Fruit fly (Drosophila melanogaster) whole organism, embryonic: ENCODE data around the gene fusl.
A peak's percentile ranks its signal among the peaks of the same experiment; 100 is the strongest.

ENCODE experiments used
- Asciz ChIP-seq: fragments of 200-800 bp; sonication (Bioruptor generic); optimal IDR thresholded peaks from 2 replicates; lab custom pipeline; 2017; ENCODE audit warnings: missing biosample characterization, mild to moderate bottlenecking, missing genetic modification characterization, missing genetic modification reagents
- CG11504 ChIP-seq: fragments of 200-800 bp; sonication (Bioruptor generic); optimal IDR thresholded peaks from 3 replicates; lab custom pipeline; 2019; ENCODE audit warnings: missing biosample characterization, mild to moderate bottlenecking, missing genetic modification characterization, moderate library complexity
- CG11695 ChIP-seq: fragments of 200-800 bp; sonication (Bioruptor generic); IDR thresholded peaks from 3 replicates; pipeline ENCODE4 v1.3.6; 2022; ENCODE audit warnings: missing biosample characterization, missing genetic modification characterization
- CG11696 ChIP-seq: fragments of 200-800 bp; sonication (Bioruptor generic); IDR thresholded peaks from 2 replicates; pipeline ENCODE4 v1.3.6; 2022; ENCODE audit warnings: missing biosample characterization, missing genetic modification characterization
- CG14441 ChIP-seq: fragments of 200-800 bp; sonication (Bioruptor generic); IDR thresholded peaks from 2 replicates; pipeline ENCODE4 v1.3.6; 2022; ENCODE audit warnings: missing biosample characterization, missing genetic modification characterization
- CG31441 ChIP-seq: fragments of 200-800 bp; sonication (Bioruptor generic); IDR thresholded peaks from 2 replicates; pipeline ENCODE4 v1.3.6; 2022; ENCODE audit warnings: missing biosample characterization, missing genetic modification characterization
- CG3407 ChIP-seq: fragments of 200-800 bp; sonication (Bioruptor generic); optimal IDR thresholded peaks from 2 replicates; lab custom pipeline; 2018; ENCODE audit warnings: missing biosample characterization, mild to moderate bottlenecking, missing genetic modification characterization
- CG4404 ChIP-seq: fragments of 200-800 bp; sonication (Bioruptor generic); IDR thresholded peaks from 2 replicates; pipeline ENCODE4 v1.3.6; 2022; ENCODE audit warnings: missing biosample characterization, missing genetic modification characterization
- CG4707 ChIP-seq: fragments of 200-800 bp; sonication (Bioruptor generic); optimal IDR thresholded peaks from 2 replicates; lab custom pipeline; 2018; ENCODE audit warnings: missing biosample characterization, mild to moderate bottlenecking, missing genetic modification characterization, moderate library complexity
- CG6689 ChIP-seq: fragments of 200-800 bp; sonication (Bioruptor generic); IDR thresholded peaks from 2 replicates; pipeline ENCODE4 v1.3.6; 2022; ENCODE audit warnings: missing biosample characterization, missing genetic modification characterization
- CG9727 ChIP-seq: fragments of 200-800 bp; sonication (Bioruptor generic); optimal IDR thresholded peaks from 3 replicates; lab custom pipeline; 2017; ENCODE audit warnings: missing biosample characterization, mild to moderate bottlenecking, missing genetic modification characterization
- D ChIP-seq, 2 experiments: fragments of 200-800 bp in 1 of 2; fragments of >200 bp in 1 of 2; sonication (Bioruptor generic) in 1 of 2; optimal IDR thresholded peaks; 2 replicates in 1 of 2; 3 replicates in 1 of 2; lab custom pipeline; 2017; ENCODE audit warnings: mild to moderate bottlenecking in 1 of 2, missing biosample characterization in 1 of 2, missing genetic modification characterization in 1 of 2, missing genetic modification reagents in 1 of 2
- Drgx ChIP-seq: fragments of 200-800 bp; sonication (Bioruptor generic); IDR thresholded peaks from 2 replicates; pipeline ENCODE4 v1.3.6; 2022; ENCODE audit warnings: missing biosample characterization, missing genetic modification characterization
- H15 ChIP-seq: fragments of 200-800 bp; sonication (Bioruptor generic); IDR thresholded peaks from 3 replicates; pipeline ENCODE4 v1.3.6; 2022; ENCODE audit warnings: missing biosample characterization, missing genetic modification characterization
- Med ChIP-seq: fragments of 200-800 bp; sonication (Bioruptor generic); peaks from one replicate; lab custom pipeline; 2016; ENCODE audit warnings: missing biosample characterization, missing genetic modification characterization, mild to moderate bottlenecking, inconsistent platforms, moderate library complexity
- Poxn ChIP-seq: fragments of 200-800 bp; sonication (Bioruptor generic); IDR thresholded peaks from 2 replicates; pipeline ENCODE4 v1.3.6; 2022; ENCODE audit warnings: missing biosample characterization, missing genetic modification characterization
- Ptx1 ChIP-seq: fragments of 200-800 bp; sonication (Bioruptor generic); IDR thresholded peaks from 2 replicates; pipeline ENCODE4 v1.3.6; 2022; ENCODE audit warnings: missing biosample characterization, missing genetic modification characterization
- Rx ChIP-seq: fragments of 200-800 bp; sonication (Bioruptor generic); IDR thresholded peaks from 2 replicates; pipeline ENCODE4 v1.3.6; 2022; ENCODE audit warnings: missing biosample characterization, missing genetic modification characterization
- Sin3A ChIP-seq: fragments of >200 bp; optimal IDR thresholded peaks from 2 replicates; lab custom pipeline; 2018
- Sox102F ChIP-seq: fragments of 200-800 bp; sonication (Bioruptor generic); optimal IDR thresholded peaks from 2 replicates; lab custom pipeline; 2018; ENCODE audit warnings: missing biosample characterization, mild to moderate bottlenecking, missing genetic modification characterization, moderate library complexity
- Taf1 ChIP-seq: fragments of 200-800 bp; sonication (Bioruptor generic); IDR thresholded peaks from 2 replicates; pipeline ENCODE4 v1.3.6; 2022; ENCODE audit warnings: missing biosample characterization, missing genetic modification characterization
- Xrp1 ChIP-seq: fragments of 200-800 bp; sonication (Bioruptor generic); IDR thresholded peaks from 2 replicates; pipeline ENCODE4 v1.3.6; 2022; ENCODE audit warnings: missing biosample characterization, missing genetic modification characterization
- ato ChIP-seq: fragments of 200-800 bp; sonication (Bioruptor generic); IDR thresholded peaks from 2 replicates; pipeline ENCODE4 v1.3.6; 2022; ENCODE audit warnings: missing biosample characterization, missing genetic modification characterization; ENCODE audit not compliant: partially characterized antibody
- bcd ChIP-seq: fragments of 200-800 bp; sonication (Bioruptor generic); optimal IDR thresholded peaks from 2 replicates; lab custom pipeline; 2017; ENCODE audit warnings: missing biosample characterization, mild to moderate bottlenecking, missing genetic modification characterization
- crc ChIP-seq: fragments of 200-800 bp; sonication (Bioruptor generic); optimal IDR thresholded peaks from 2 replicates; lab custom pipeline; 2016; ENCODE audit warnings: missing biosample characterization, missing genetic modification characterization
- dimm ChIP-seq: fragments of 200-800 bp; sonication (Bioruptor generic); IDR thresholded peaks from 2 replicates; pipeline ENCODE4 v1.3.6; 2022; ENCODE audit warnings: missing biosample characterization, missing genetic modification characterization
- dmrt99B ChIP-seq: fragments of 200-800 bp; sonication (Bioruptor generic); optimal IDR thresholded peaks from 2 replicates; lab custom pipeline; 2018; ENCODE audit warnings: missing biosample characterization, mild to moderate bottlenecking, missing genetic modification characterization, moderate library complexity
- dysf ChIP-seq: fragments of 200-800 bp; sonication (Bioruptor generic); IDR thresholded peaks from 3 replicates; pipeline ENCODE4 v1.3.6; 2022; ENCODE audit warnings: missing biosample characterization, missing genetic modification characterization
- gce ChIP-seq: fragments of 200-800 bp; sonication (Bioruptor generic); IDR thresholded peaks from 3 replicates; pipeline ENCODE4 v1.3.6; 2022; ENCODE audit warnings: missing biosample characterization, missing genetic modification characterization
- ind ChIP-seq: fragments of 200-800 bp; sonication (Bioruptor generic); optimal IDR thresholded peaks from 3 replicates; lab custom pipeline; 2016; ENCODE audit warnings: missing biosample characterization, missing genetic modification characterization
- lbe ChIP-seq: fragments of 200-800 bp; sonication (Bioruptor generic); optimal IDR thresholded peaks from 2 replicates; lab custom pipeline; 2016; ENCODE audit warnings: missing biosample characterization, mild to moderate bottlenecking, missing genetic modification characterization
- maf-S ChIP-seq: fragments of 200-800 bp; sonication (Bioruptor generic); optimal IDR thresholded peaks from 2 replicates; lab custom pipeline; 2016; ENCODE audit warnings: missing biosample characterization, missing genetic modification characterization
- pan ChIP-seq, 4 experiments: fragments of >200 bp in 3 of 4; fragments of 200-800 bp in 1 of 4; sonication (Bioruptor generic) in 1 of 4; optimal IDR thresholded peaks in 3 of 4; IDR thresholded peaks in 1 of 4; 2 replicates each; pipeline versions ENCODE4 v1.3.6 to Lab custom; 2017 to 2022; ENCODE audit warnings: missing biosample characterization in 2 of 4, missing genetic modification characterization in 2 of 4, mixed read lengths in 1 of 4
- phol ChIP-seq: fragments of 200-800 bp; sonication (Bioruptor generic); optimal IDR thresholded peaks from 3 replicates; lab custom pipeline; 2018; ENCODE audit warnings: missing biosample characterization, mild to moderate bottlenecking, missing genetic modification characterization, moderate library complexity
- prd ChIP-seq, 3 experiments: fragments of >200 bp in 2 of 3; fragments of 200-800 bp in 1 of 3; sonication (Bioruptor generic) in 1 of 3; optimal IDR thresholded peaks in 2 of 3; IDR thresholded peaks in 1 of 3; 2 replicates in 2 of 3; 3 replicates in 1 of 3; pipeline versions ENCODE4 v1.3.6 to Lab custom; 2017 to 2022; ENCODE audit warnings: missing biosample characterization in 1 of 3, missing genetic modification characterization in 1 of 3
- pum ChIP-seq: fragments of 200-800 bp; sonication (Bioruptor generic); optimal IDR thresholded peaks from 2 replicates; lab custom pipeline; 2016; ENCODE audit warnings: missing biosample characterization, missing genetic modification characterization
- sqz ChIP-seq: fragments of 200-800 bp; sonication (Bioruptor generic); optimal IDR thresholded peaks from 3 replicates; lab custom pipeline; 2018; ENCODE audit warnings: missing biosample characterization, mild to moderate bottlenecking, missing genetic modification characterization
- stc ChIP-seq: fragments of 200-800 bp; sonication (Bioruptor generic); IDR thresholded peaks from 2 replicates; pipeline ENCODE4 v1.3.6; 2022; ENCODE audit warnings: missing biosample characterization, missing genetic modification characterization
- ttk ChIP-seq: fragments of 200-800 bp; sonication (Bioruptor generic); IDR thresholded peaks from 2 replicates; pipeline ENCODE4 v2.1.2; 2022; ENCODE audit warnings: missing biosample characterization, missing genetic modification characterization
- twi ChIP-seq: fragments of 200-800 bp; optimal IDR thresholded peaks from 2 replicates; lab custom pipeline; 2019; ENCODE audit warnings: missing biosample characterization, mild to moderate bottlenecking, missing genetic modification characterization, moderate library complexity
- zfh1 ChIP-seq: fragments of 200-800 bp; sonication (Bioruptor generic); IDR thresholded peaks from 3 replicates; pipeline ENCODE4 v1.3.6; 2022; ENCODE audit warnings: missing biosample characterization, missing genetic modification characterization

fusl gene

dm6 chr2L:5338024-5338720, at the start of gene fusl (continued):
- no peak for TF ChIP-seq ato
- no peak for TF ChIP-seq dimm
- TF ChIP-seq CG3407, result peak; percentile 41

DNA sequence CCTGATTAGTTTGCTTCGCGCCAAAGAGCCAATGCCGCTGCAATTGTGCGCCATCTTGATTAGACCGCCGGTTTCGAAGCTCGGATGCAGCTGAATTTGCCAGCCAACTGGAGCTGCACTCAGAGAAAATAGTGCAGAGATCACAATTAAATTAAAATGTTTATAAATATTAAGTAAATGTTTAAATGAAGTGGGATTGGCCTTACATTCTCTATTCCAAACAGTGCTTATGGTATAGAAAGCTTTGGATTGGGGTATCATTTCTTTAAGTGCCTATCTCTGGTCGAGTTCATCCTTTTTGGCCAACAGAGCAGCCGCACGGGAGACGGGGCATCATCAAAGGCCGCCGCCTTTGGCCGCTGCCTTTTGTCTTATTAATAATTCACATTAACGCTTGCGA, 48.4 kb upstream of the fusl start:
- TF ChIP-seq CG6689 (GFP tag; lab: Robert Waterston, UW), result 0 out of 2 replicates have a peak, but pooled peaks have one; percentile 12
- TF ChIP-seq stc (GFP tag; lab: Robert Waterston, UW), result 0 out of 2 replicates have a peak, but pooled peaks have one; percentile 37
- TF ChIP-seq lbe (GFP tag; lab: Kevin White, UChicago), result peak; percentile 32
- no peak for TF ChIP-seq ind (GFP tag; lab: Kevin White, UChicago)
- TF ChIP-seq CG11695 (GFP tag; lab: Robert Waterston, UW), result no peak
- no peak for TF ChIP-seq crc (GFP tag; lab: Kevin White, UChicago)
- TF ChIP-seq Sin3A, result no peak
- no peak for TF ChIP-seq maf-S (GFP tag; lab: Kevin White, UChicago)
- peak; percentile 57; the same call in 1 of the 3 replicates for TF ChIP-seq H15 (GFP tag; lab: Robert Waterston, UW)
- peak; percentile 38; the same call in 1 of the 2 replicates for TF ChIP-seq Xrp1
- TF ChIP-seq CG11504 (tag; lab: Kevin White, UChicago), result peak; percentile 35
- TF ChIP-seq zfh1 (GFP tag; lab: Robert Waterston, UW), result peak; percentile 29; the same call in 1 of the 3 replicates
- 0 out of 2 replicates have a peak, but pooled peaks have one; percentile 20 for TF ChIP-seq Drgx (GFP tag; lab: Robert Waterston, UW)
- TF ChIP-seq CG4707 (GFP tag; lab: Kevin White, UChicago), result no peak
- TF ChIP-seq Ptx1 (GFP tag; lab: Robert Waterston, UW), result peak; percentile 17; the same call in 1 of the 2 replicates
- peak; percentile 18; the same call in 1 of the 2 replicates for TF ChIP-seq ttk (GFP tag; lab: Robert Waterston, UW)
- no peak for TF ChIP-seq pan (optimal IDR thresholded peaks at IDR 0.05; lab: Kevin White, UChicago)
- peak in 1 of 2 experiments; percentile 27 for TF ChIP-seq pan (GFP tag; optimal IDR thresholded peaks at IDR 0.05 in 1 of 2, IDR thresholded peaks at IDR 0.05 in 1 of 2)
- 0 out of 3 replicates have a peak, but pooled peaks have one; percentile 15 for TF ChIP-seq dysf (GFP tag; lab: Robert Waterston, UW)
- no peak for TF ChIP-seq Poxn
- TF ChIP-seq gce (GFP tag; lab: Robert Waterston, UW), result 0 out of 3 replicates have a peak, but pooled peaks have one; percentile 16
- TF ChIP-seq Rx (GFP tag; lab: Robert Waterston, UW), result no peak
- 0 out of 2 replicates have a peak, but pooled peaks have one; percentile 15 for TF ChIP-seq CG31441
- no peak for TF ChIP-seq prd (optimal IDR thresholded peaks at IDR 0.05; lab: Kevin White, UChicago)
- peak; percentile 54; the same call in 2 of the 3 replicates for TF ChIP-seq prd (GFP tag; IDR thresholded peaks at IDR 0.05; lab: Robert Waterston, UW)
- peak; percentile 19 for TF ChIP-seq dmrt99B (tag; lab: Kevin White, UChicago)
- TF ChIP-seq ato, result no peak
- TF ChIP-seq Taf1, result no peak
- peak; percentile 18 for TF ChIP-seq phol (tag; lab: Kevin White, UChicago)
- peak; percentile 28 for TF ChIP-seq Sox102F
- no peak for TF ChIP-seq pum (GFP tag; lab: Kevin White, UChicago)
- 0 out of 2 replicates have a peak, but pooled peaks have one; percentile 24 for TF ChIP-seq CG14441 (GFP tag; lab: Robert Waterston, UW)

dm6 chr2L:5381305-5381973, 43.6 kb upstream of the fusl start:
- TF ChIP-seq twi (tag; lab: Kevin White, UChicago) (peak; percentile 84), D (optimal IDR thresholded peaks at IDR 0.05; lab: Kevin White, UChicago) (peak; percentile 69), D (GFP tag; optimal IDR thresholded peaks at IDR 0.05; lab: Kevin White, UChicago) (no peak), Xrp1 (peak; percentile 9; the same call in 1 of the 2 replicates), Asciz (GFP tag; lab: Kevin White, UChicago) (no peak), CG4404 (GFP tag; lab: Robert Waterston, UW) (peak; percentile 48), H15 (GFP tag; lab: Robert Waterston, UW) (peak; percentile 47; the same call in 1 of the 3 replicates), prd (optimal IDR thresholded peaks at IDR 0.05; lab: Kevin White, UChicago) (no peak), prd (GFP tag; IDR thresholded peaks at IDR 0.05; lab: Robert Waterston, UW) (peak; percentile 44; the same call in 2 of the 3 replicates), CG9727 (GFP tag; lab: Kevin White, UChicago) (peak; percentile 1), sqz (GFP tag; lab: Kevin White, UChicago) (no peak), bcd (GFP tag; lab: Kevin White, UChicago) (no peak), Med (GFP tag; lab: Kevin White, UChicago) (peak; percentile 42), zfh1 (GFP tag; lab: Robert Waterston, UW) (peak; percentile 16; the same call in 1 of the 3 replicates), CG11696 (GFP tag; lab: Robert Waterston, UW) (peak; percentile 84)
- TF ChIP-seq, all 482 proteins: peak for 10
